Worm (Caenorhabditis elegans): Measurements from ENCODE around the gene Y73F4A.3.

The Y73F4A.3 gene

ce11 chrIV:9051036-9051435 is 10.7 kb upstream of the Y73F4A.3 start:
- TF ChIP-seq fos-1 (tag; optimal IDR thresholded peaks at IDR 0.05) (no peak), nhr-237 (tag; optimal IDR thresholded peaks at IDR 0.05) (no peak), mdl-1 (tag; optimal IDR thresholded peaks at IDR 0.05) (no peak), unc-62 (GFP tag; optimal IDR thresholded peaks at IDR 0.05) (no peak), R02D3.7 (tag; optimal IDR thresholded peaks at IDR 0.05) (no peak), ztf-11 (tag; optimal IDR thresholded peaks at IDR 0.05) (no peak), nhr-12 (tag; optimal IDR thresholded peaks at IDR 0.05) (no peak), lsy-12 (tag; optimal IDR thresholded peaks at IDR 0.05) (no peak), nhr-25 (tag; optimal IDR thresholded peaks at IDR 0.05) (no peak), ceh-16 (tag; optimal IDR thresholded peaks at IDR 0.05) (no peak), lin-39 (tag; optimal IDR thresholded peaks at IDR 0.05) (no peak), egl-27 (tag; optimal IDR thresholded peaks at IDR 0.05) (no peak), nhr-28 (tag; optimal IDR thresholded peaks at IDR 0.05) (no peak), nhr-23 (tag; optimal IDR thresholded peaks at IDR 0.05) (no peak), aly-2 (tag; optimal IDR thresholded peaks at IDR 0.05) (no peak)

ce11 chrIV:9045252-9045651 is 5.0 kb upstream of the Y73F4A.3 start, which contains the start of gene Y73F4A.1:
Y73F4A.1 (minus strand) TSS chrIV:9045352.
- TF ChIP-seq nhr-43 (tag; optimal IDR thresholded peaks at IDR 0.05; ENCODE audit: poor library complexity, severe bottlenecking) (no peak), pha-4 (tag; optimal IDR thresholded peaks at IDR 0.05) (no peak), zag-1 (tag; optimal IDR thresholded peaks at IDR 0.05) (no peak), unc-62 (GFP tag; optimal IDR thresholded peaks at IDR 0.05) (no peak), skn-1 (tag; optimal IDR thresholded peaks at IDR 0.05) (no peak), hmg-11 (tag; optimal IDR thresholded peaks at IDR 0.05) (no peak), lin-15B (tag; optimal IDR thresholded peaks at IDR 0.05) (no peak), daf-12 (tag; optimal IDR thresholded peaks at IDR 0.05) (no peak), nfya-1 (tag; optimal IDR thresholded peaks at IDR 0.05; ENCODE audit: insufficient read depth) (no peak), nhr-25 (tag; optimal IDR thresholded peaks at IDR 0.05) (no peak), R02D3.7 (tag; optimal IDR thresholded peaks at IDR 0.05) (no peak), snpc-4 (tag; optimal IDR thresholded peaks at IDR 0.05) (no peak), elt-2 (tag; optimal IDR thresholded peaks at IDR 0.05) (no peak), jun-1 (tag; optimal IDR thresholded peaks at IDR 0.05) (no peak), nhr-12 (tag; optimal IDR thresholded peaks at IDR 0.05) (no peak)

DNA sequence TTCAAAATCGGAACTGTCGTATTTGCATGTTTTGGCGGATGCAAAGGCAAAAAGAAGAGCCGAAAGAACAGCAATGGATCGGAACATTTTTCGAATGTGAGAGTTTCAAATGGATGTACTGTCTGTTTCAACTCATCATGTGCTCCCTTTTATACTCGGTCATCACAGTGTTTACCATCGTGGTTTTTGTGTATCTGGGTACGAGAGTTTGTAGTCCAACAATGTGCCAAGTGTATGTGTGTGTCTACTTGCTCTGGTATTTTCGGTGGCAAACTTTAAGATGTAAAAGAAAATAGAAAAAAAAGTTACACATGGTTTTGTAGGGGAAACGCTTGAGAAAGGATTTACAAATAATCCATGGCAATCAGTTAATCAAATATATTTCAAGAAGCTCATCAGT is 2.9 kb upstream of the Y73F4A.3 start, which contains the start of gene Y73F4A.2:
Gene Y73F4A.2 (minus strand): TSS at position 124 of the 400 bp plus-strand sequence.
- peak; percentile 86 for TF ChIP-seq pha-4 (tag; optimal IDR thresholded peaks at IDR 0.05)
- TF ChIP-seq daf-12 (tag; optimal IDR thresholded peaks at IDR 0.05) = no peak

DNA sequence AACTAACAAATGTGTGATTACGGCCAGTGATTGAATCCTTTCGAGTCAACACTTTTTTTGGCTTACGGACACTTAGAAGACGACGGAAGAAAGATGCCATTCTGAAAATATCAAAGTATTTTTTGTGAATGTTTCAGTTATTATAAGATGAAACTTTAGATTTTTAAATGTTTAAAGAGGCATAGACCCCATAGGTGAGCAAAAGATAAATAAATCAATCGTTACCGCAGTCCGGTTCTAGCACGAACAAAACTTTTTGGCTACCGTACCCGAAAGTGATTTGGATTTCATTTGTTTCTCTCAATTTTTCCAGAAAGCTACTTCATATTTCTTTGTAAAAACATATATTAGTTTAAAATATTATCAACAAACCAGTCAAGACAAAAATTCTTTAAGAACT is 3.2 kb downstream of the Y73F4A.3 start, which contains the start of gene C53D6.7:
Gene C53D6.7 (minus strand): TSS at position 101 of the 400 bp plus-strand sequence.
- no peak for TF ChIP-seq ZK546.5 (tag; optimal IDR thresholded peaks at IDR 0.05)
- no peak for TF ChIP-seq R02D3.7 (tag; optimal IDR thresholded peaks at IDR 0.05)
- TF ChIP-seq elt-1 (tag; optimal IDR thresholded peaks at IDR 0.05) = no peak
- no peak for TF ChIP-seq nhr-237 (tag; optimal IDR thresholded peaks at IDR 0.05)

DNA sequence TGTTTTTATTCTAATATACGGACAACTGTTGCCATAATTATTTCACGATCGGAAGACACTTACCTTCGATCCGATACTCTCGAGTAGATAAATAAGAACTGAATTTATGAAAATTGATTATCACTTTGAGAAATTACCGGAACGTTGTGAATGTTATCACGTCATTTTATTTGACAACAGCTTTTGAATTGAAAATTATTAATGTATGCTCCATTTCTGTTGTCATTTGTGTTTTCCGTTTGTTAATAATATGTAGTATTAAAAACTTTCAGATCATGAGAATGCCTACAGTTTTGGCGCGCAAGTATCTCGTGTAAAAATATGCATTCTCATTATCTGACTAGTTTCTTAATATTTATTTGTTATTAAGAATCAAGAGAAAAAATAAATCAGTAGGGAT is 6.0 kb downstream of the Y73F4A.3 start, which contains the start of gene C53D6.10:
Gene C53D6.10 (minus strand): TSS at position 101 of the 400 bp plus-strand sequence.
- TF ChIP-seq nhr-67 (tag; optimal IDR thresholded peaks at IDR 0.05) = no peak
- TF ChIP-seq eor-1 (tag; optimal IDR thresholded peaks at IDR 0.05) = no peak
- no peak for TF ChIP-seq nhr-23 (tag; optimal IDR thresholded peaks at IDR 0.05)
- no peak for TF ChIP-seq R02D3.7 (tag; optimal IDR thresholded peaks at IDR 0.05)
- no peak for TF ChIP-seq tbx-2 (tag; optimal IDR thresholded peaks at IDR 0.05)
- no peak for TF ChIP-seq snpc-4 (tag; optimal IDR thresholded peaks at IDR 0.05)
- no peak for TF ChIP-seq fos-1 (tag; optimal IDR thresholded peaks at IDR 0.05)
- no peak for TF ChIP-seq ceh-9 (tag; optimal IDR thresholded peaks at IDR 0.05)
- TF ChIP-seq pha-4 (tag; optimal IDR thresholded peaks at IDR 0.05) = no peak
- TF ChIP-seq unc-39 (tag; optimal IDR thresholded peaks at IDR 0.05) = no peak
- no peak for TF ChIP-seq ceh-28 (tag; optimal IDR thresholded peaks at IDR 0.05)
- no peak for TF ChIP-seq nhr-25 (tag; optimal IDR thresholded peaks at IDR 0.05)
- TF ChIP-seq fkh-10 (GFP tag; optimal IDR thresholded peaks at IDR 0.05) = no peak
- no peak for TF ChIP-seq lin-15B (tag; optimal IDR thresholded peaks at IDR 0.05)
- no peak for TF ChIP-seq unc-62 (GFP tag; optimal IDR thresholded peaks at IDR 0.05)
- TF ChIP-seq zag-1 (tag; optimal IDR thresholded peaks at IDR 0.05) = no peak
- no peak for TF ChIP-seq daf-12 (tag; optimal IDR thresholded peaks at IDR 0.05)
- TF ChIP-seq ztf-11 (tag; optimal IDR thresholded peaks at IDR 0.05) = no peak
